Fruit fly (Drosophila melanogaster): ENCODE measurements around the gene CG4199.
A peak's percentile ranks its signal among the peaks of the same experiment; 100 is the strongest.

- TF ChIP-seq fd96Ca (GFP tag; IDR thresholded peaks at IDR 0.05) (no peak), Pif1A (GFP tag; optimal IDR thresholded peaks at IDR 0.05) (no peak), CG8159 (tag; optimal IDR thresholded peaks at IDR 0.05) (no peak), EcR (GFP tag; optimal IDR thresholded peaks at IDR 0.05) (peak; percentile 61), CG13204 (GFP tag; optimal IDR thresholded peaks at IDR 0.05) (no peak), CG14655 (GFP tag; optimal IDR thresholded peaks at IDR 0.05) (peak; percentile 6), Pif1B (GFP tag; optimal IDR thresholded peaks at IDR 0.05) (no peak), CG17806 (tag; optimal IDR thresholded peaks at IDR 0.05) (no peak), CG15710 (tag; optimal IDR thresholded peaks at IDR 0.05) (no peak), Ets98B (GFP tag; IDR thresholded peaks at IDR 0.05) (no peak), CG8301 (tag; optimal IDR thresholded peaks at IDR 0.05) (peak; percentile 35), CG12605 (GFP tag; IDR thresholded peaks at IDR 0.05) (no peak)
These were observed 41.0 kb downstream of the CG4199 start for dm6 chrX:2032160-2032801.

Data from whole organism, pupa.